Fruit fly (Drosophila melanogaster): ENCODE data around the gene nonA-l.

Gene nonA-l

DNA sequence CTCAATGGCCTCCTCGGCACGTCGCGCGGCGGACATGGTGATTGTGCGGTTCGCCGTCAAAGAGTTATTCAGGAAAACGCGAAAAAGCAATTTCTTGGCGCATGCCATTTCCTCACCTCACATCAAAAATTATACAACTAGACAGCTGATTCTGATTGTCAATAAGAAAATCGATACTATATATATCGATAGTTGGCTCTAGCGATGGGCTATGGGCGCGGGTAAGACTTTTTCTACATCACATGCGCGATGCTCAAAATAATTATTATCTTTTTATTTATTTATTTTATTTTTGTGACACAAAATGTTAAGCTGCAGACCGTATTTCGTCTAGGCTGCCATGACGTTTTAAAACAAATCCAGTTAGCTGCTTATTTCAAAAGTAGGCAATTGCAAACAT lies 25.8 kb upstream of the nonA-l start, which contains the start of gene CG10340 (continued):
- TF ChIP-seq unpg (GFP tag; optimal IDR thresholded peaks at IDR 0.05), result no peak
- TF ChIP-seq Dref (GFP tag; IDR thresholded peaks at IDR 0.05), result peak; percentile 89
- no peak for TF ChIP-seq sr (GFP tag; IDR thresholded peaks at IDR 0.05)
- peak; percentile 63 for TF ChIP-seq ato (GFP tag; IDR thresholded peaks at IDR 0.05; ENCODE audit: partially characterized antibody)
- peak; percentile 81 for TF ChIP-seq Sry-δ (GFP tag; optimal IDR thresholded peaks at IDR 0.05)
- peak; percentile 45; the same call in 1 of the 2 replicates for TF ChIP-seq slbo (GFP tag; IDR thresholded peaks at IDR 0.05)
- TF ChIP-seq CG6791 (GFP tag; IDR thresholded peaks at IDR 0.05; ENCODE audit: partially characterized antibody), result peak; percentile 83
- no peak for TF ChIP-seq CG10565 (GFP tag; optimal IDR thresholded peaks at IDR 0.05)
- peak; percentile 75 for TF ChIP-seq CG2129 (GFP tag; IDR thresholded peaks at IDR 0.05; ENCODE audit: partially characterized antibody)
- TF ChIP-seq CG10431 (GFP tag; optimal IDR thresholded peaks at IDR 0.05), result no peak
- TF ChIP-seq CG4730 (GFP tag; IDR thresholded peaks at IDR 0.05), result no peak
- peak; percentile 64 for TF ChIP-seq row (GFP tag; IDR thresholded peaks at IDR 0.05)
- TF ChIP-seq CG7963 (GFP tag; IDR thresholded peaks at IDR 0.05; ENCODE audit: partially characterized antibody), result peak; percentile 53; the same call in 1 of the 3 replicates
- 0 out of 2 replicates have a peak, but pooled peaks have one; percentile 7 for TF ChIP-seq al (GFP tag; IDR thresholded peaks at IDR 0.05)
- TF ChIP-seq nerfin-2 (GFP tag; IDR thresholded peaks at IDR 0.05; ENCODE audit: partially characterized antibody), result peak; percentile 59
- peak; percentile 60 for TF ChIP-seq CG3995 (GFP tag; optimal IDR thresholded peaks at IDR 0.05)
- TF ChIP-seq CG12391 (tag; optimal IDR thresholded peaks at IDR 0.05), result peak; percentile 11
- TF ChIP-seq CTCF (GFP tag; optimal IDR thresholded peaks at IDR 0.05), result peak; percentile 60
- no peak for TF ChIP-seq CG6683 (GFP tag; optimal IDR thresholded peaks at IDR 0.05)
- no peak for TF ChIP-seq stc (GFP tag; IDR thresholded peaks at IDR 0.05)
- no peak for TF ChIP-seq Hr39 (optimal IDR thresholded peaks at IDR 0.05)
- peak in 1 of 2 experiments; percentile 99 for TF ChIP-seq Pdp1 (GFP tag; optimal IDR thresholded peaks at IDR 0.05)
- TF ChIP-seq E2f2 (GFP tag; IDR thresholded peaks at IDR 0.05), result peak; percentile 87
- TF ChIP-seq CG32532 (GFP tag; IDR thresholded peaks at IDR 0.05), result 0 out of 2 replicates have a peak, but pooled peaks have one; percentile 39
- no peak for TF ChIP-seq CG9817 (tag; optimal IDR thresholded peaks at IDR 0.05)
- peak; percentile 83 for TF ChIP-seq Scr (GFP tag; IDR thresholded peaks at IDR 0.05; ENCODE audit: partially characterized antibody)
- peak; percentile 75 for TF ChIP-seq CG42726 (GFP tag; IDR thresholded peaks at IDR 0.05; ENCODE audit: partially characterized antibody)
- TF ChIP-seq CG16813 (GFP tag; IDR thresholded peaks at IDR 0.05; ENCODE audit: partially characterized antibody), result peak; percentile 80
- peak; percentile 86 for TF ChIP-seq Bgb (GFP tag; IDR thresholded peaks at IDR 0.05; ENCODE audit: partially characterized antibody)
- no peak for TF ChIP-seq CG12071 (GFP tag; optimal IDR thresholded peaks at IDR 0.05)
- no peak for TF ChIP-seq eyg (GFP tag; optimal IDR thresholded peaks at IDR 0.05)
- no peak for TF ChIP-seq CG4820 (GFP tag; optimal IDR thresholded peaks at IDR 0.05)
- TF ChIP-seq CG9932 (GFP tag; IDR thresholded peaks at IDR 0.05), result no peak; the same call in 1 of the 2 replicates
- TF ChIP-seq Xbp1 (GFP tag; optimal IDR thresholded peaks at IDR 0.05), result peak; percentile 18
- peak; percentile 67 for TF ChIP-seq stwl (tag; optimal IDR thresholded peaks at IDR 0.05)
- peak; percentile 83 for TF ChIP-seq sna (GFP tag; IDR thresholded peaks at IDR 0.05; ENCODE audit: partially characterized antibody)
- TF ChIP-seq psq (GFP tag; optimal IDR thresholded peaks at IDR 0.05), result no peak
- peak; percentile 59 for TF ChIP-seq pzg (GFP tag; optimal IDR thresholded peaks at IDR 0.05)
- TF ChIP-seq peb (GFP tag; IDR thresholded peaks at IDR 0.05), result no peak
- TF ChIP-seq jigr1 (GFP tag; IDR thresholded peaks at IDR 0.05), result no peak
- TF ChIP-seq CG18476 (GFP tag; optimal IDR thresholded peaks at IDR 0.05), result no peak
- peak; percentile 63 for TF ChIP-seq YL-1 (GFP tag; optimal IDR thresholded peaks at IDR 0.05)
- TF ChIP-seq gsb-n (tag; optimal IDR thresholded peaks at IDR 0.05), result no peak
- TF ChIP-seq HLH3B (GFP tag; IDR thresholded peaks at IDR 0.05), result no peak
- TF ChIP-seq CG13424 (tag; optimal IDR thresholded peaks at IDR 0.05), result peak; percentile 11
- peak; percentile 69 for TF ChIP-seq CG17186 (GFP tag; optimal IDR thresholded peaks at IDR 0.05)
- no peak for TF ChIP-seq CG43689 (GFP tag; IDR thresholded peaks at IDR 0.05)
- TF ChIP-seq CG11504 (tag; optimal IDR thresholded peaks at IDR 0.05), result no peak
- peak; percentile 72; the same call in 2 of the 3 replicates for TF ChIP-seq vnd (GFP tag; IDR thresholded peaks at IDR 0.05; ENCODE audit: partially characterized antibody)
- peak; percentile 77 for TF ChIP-seq zen2 (GFP tag; IDR thresholded peaks at IDR 0.05; ENCODE audit: partially characterized antibody)

Data from whole organism, embryonic.